Fruit fly (Drosophila melanogaster) whole organism, embryonic: Measurements from ENCODE around the gene CG13876.

ENCODE experiments used
- BtbVII ChIP-seq: fragments of 200-800 bp; sonication (Bioruptor generic); optimal IDR thresholded peaks from 3 replicates; lab custom pipeline; 2017; ENCODE audit warnings: missing biosample characterization, mild to moderate bottlenecking, missing genetic modification characterization
- Bteb2 ChIP-seq: fragments of 200-800 bp; sonication (Bioruptor generic); optimal IDR thresholded peaks from 2 replicates; lab custom pipeline; 2016; ENCODE audit warnings: missing biosample characterization, missing genetic modification characterization
- CG1024 ChIP-seq: fragments of 200-800 bp; sonication (Bioruptor generic); IDR thresholded peaks from 2 replicates; pipeline ENCODE4 v1.3.6; 2022; ENCODE audit warnings: missing biosample characterization, missing genetic modification characterization
- CG10366 ChIP-seq: fragments of 200-800 bp; sonication (Bioruptor generic); IDR thresholded peaks from 2 replicates; pipeline ENCODE4 v1.3.6; 2022; ENCODE audit warnings: missing biosample characterization, missing genetic modification characterization
- CG11093 ChIP-seq: fragments of 200-800 bp; sonication (Bioruptor generic); IDR thresholded peaks from 3 replicates; pipeline ENCODE4 v1.3.6; 2022; ENCODE audit warnings: missing biosample characterization, missing genetic modification characterization
- CG11696 ChIP-seq: fragments of 200-800 bp; sonication (Bioruptor generic); IDR thresholded peaks from 2 replicates; pipeline ENCODE4 v1.3.6; 2022; ENCODE audit warnings: missing biosample characterization, missing genetic modification characterization
- CG13775 ChIP-seq: fragments of 200-800 bp; sonication (Bioruptor generic); optimal IDR thresholded peaks from 3 replicates; lab custom pipeline; 2017; ENCODE audit warnings: missing biosample characterization, mild to moderate bottlenecking, missing genetic modification characterization
- CG14860 ChIP-seq: fragments of 200-800 bp; sonication (Bioruptor generic); IDR thresholded peaks from 3 replicates; pipeline ENCODE4 v1.3.6; 2022; ENCODE audit warnings: missing biosample characterization, missing genetic modification characterization; ENCODE audit not compliant: partially characterized antibody
- CG16813 ChIP-seq: fragments of 200-800 bp; sonication (Bioruptor generic); IDR thresholded peaks from 3 replicates; pipeline ENCODE4 v1.3.6; 2022; ENCODE audit warnings: missing biosample characterization, missing genetic modification characterization; ENCODE audit not compliant: partially characterized antibody
- CG17359 ChIP-seq: fragments of 200-800 bp; sonication (Bioruptor generic); optimal IDR thresholded peaks from 3 replicates; lab custom pipeline; 2018; ENCODE audit warnings: missing biosample characterization, mild to moderate bottlenecking, missing genetic modification characterization, moderate library complexity
- CG2120 ChIP-seq: fragments of 200-800 bp; sonication (Bioruptor generic); optimal IDR thresholded peaks from 3 replicates; lab custom pipeline; 2016; ENCODE audit warnings: missing biosample characterization, missing genetic modification characterization
- CG30403 ChIP-seq: fragments of 200-800 bp; sonication (Bioruptor generic); optimal IDR thresholded peaks from 3 replicates; lab custom pipeline; 2016; ENCODE audit warnings: missing biosample characterization, missing genetic modification characterization
- CG3065 ChIP-seq: fragments of 200-800 bp; sonication (Bioruptor generic); optimal IDR thresholded peaks from 2 replicates; lab custom pipeline; 2016; ENCODE audit warnings: missing biosample characterization, missing genetic modification characterization
- CG32532 ChIP-seq: fragments of 200-800 bp; sonication (Bioruptor generic); IDR thresholded peaks from 2 replicates; pipeline ENCODE4 v1.3.6; 2022; ENCODE audit warnings: missing biosample characterization, missing genetic modification characterization
- CG33213 ChIP-seq: fragments of 200-800 bp; sonication (Bioruptor generic); optimal IDR thresholded peaks from 3 replicates; lab custom pipeline; 2016; ENCODE audit warnings: missing biosample characterization, missing genetic modification characterization
- CG4707 ChIP-seq: fragments of 200-800 bp; sonication (Bioruptor generic); optimal IDR thresholded peaks from 2 replicates; lab custom pipeline; 2018; ENCODE audit warnings: missing biosample characterization, mild to moderate bottlenecking, missing genetic modification characterization, moderate library complexity
- CG6254 ChIP-seq: fragments of 200-800 bp; sonication (Bioruptor generic); optimal IDR thresholded peaks from 3 replicates; lab custom pipeline; 2017; ENCODE audit warnings: mild to moderate bottlenecking, missing biosample characterization, missing genetic modification reagents, missing genetic modification characterization
- CG8765 ChIP-seq: fragments of 200-800 bp; sonication (Bioruptor generic); IDR thresholded peaks from 2 replicates; pipeline ENCODE4 v1.3.6; 2022; ENCODE audit warnings: missing biosample characterization, missing genetic modification characterization
- CG8944 ChIP-seq: fragments of 200-800 bp; sonication (Bioruptor generic); optimal IDR thresholded peaks from 3 replicates; lab custom pipeline; 2016; ENCODE audit warnings: missing biosample characterization, missing genetic modification characterization
- CG9797 ChIP-seq: fragments of 200-800 bp; sonication (Bioruptor generic); optimal IDR thresholded peaks from 3 replicates; lab custom pipeline; 2018; ENCODE audit warnings: missing biosample characterization, mild to moderate bottlenecking, missing genetic modification characterization
- CG9817 ChIP-seq: fragments of 200-800 bp; sonication (Bioruptor generic); optimal IDR thresholded peaks from 2 replicates; lab custom pipeline; 2018; ENCODE audit warnings: missing biosample characterization, mild to moderate bottlenecking, missing genetic modification characterization, moderate library complexity
- H2.0 ChIP-seq: fragments of 200-800 bp; sonication (Bioruptor generic); IDR thresholded peaks from 2 replicates; pipeline ENCODE4 v1.3.6; 2022; ENCODE audit warnings: missing biosample characterization, missing genetic modification characterization
- Hr51 ChIP-seq, 2 experiments: fragments of 200-800 bp; sonication (Bioruptor generic); optimal IDR thresholded peaks; 2 replicates in 1 of 2; 3 replicates in 1 of 2; lab custom pipeline; 2016 to 2018; ENCODE audit warnings: missing biosample characterization in 2 of 2, missing genetic modification characterization in 2 of 2, mild to moderate bottlenecking in 1 of 2, moderate library complexity in 1 of 2
- Hr78 ChIP-seq, 2 experiments: fragments of 200-800 bp in 1 of 2; fragments of >200 bp in 1 of 2; sonication (Bioruptor generic) in 1 of 2; optimal IDR thresholded peaks; 2 replicates each; lab custom pipeline; 2017 to 2019; ENCODE audit warnings: missing biosample characterization in 2 of 2, missing genetic modification characterization in 2 of 2, mild to moderate bottlenecking in 1 of 2, moderate library complexity in 1 of 2
- Lim3 ChIP-seq: fragments of 200-800 bp; sonication (Bioruptor generic); IDR thresholded peaks from 2 replicates; pipeline ENCODE4 v1.3.6; 2022; ENCODE audit warnings: missing biosample characterization, missing genetic modification characterization
- NfI ChIP-seq: fragments of 200-800 bp; sonication (Bioruptor generic); optimal IDR thresholded peaks from 3 replicates; lab custom pipeline; 2018; ENCODE audit warnings: missing biosample characterization, mild to moderate bottlenecking, missing genetic modification characterization, moderate library complexity
- Oli ChIP-seq: fragments of 200-800 bp; sonication (Bioruptor generic); optimal IDR thresholded peaks from 2 replicates; lab custom pipeline; 2018; ENCODE audit warnings: missing biosample characterization, mild to moderate bottlenecking, missing genetic modification characterization, moderate library complexity
- Poxn ChIP-seq: fragments of 200-800 bp; sonication (Bioruptor generic); IDR thresholded peaks from 2 replicates; pipeline ENCODE4 v1.3.6; 2022; ENCODE audit warnings: missing biosample characterization, missing genetic modification characterization
- Sry-β ChIP-seq: fragments of 200-800 bp; sonication (Bioruptor generic); optimal IDR thresholded peaks from 2 replicates; lab custom pipeline; 2018; ENCODE audit warnings: missing biosample characterization, mild to moderate bottlenecking, missing genetic modification characterization, moderate library complexity
- Trl ChIP-seq, 3 experiments: fragments of >200 bp in 2 of 3; fragments of 200-800 bp in 1 of 3; sonication (Bioruptor generic) in 1 of 3; optimal IDR thresholded peaks; 2 replicates in 1 of 3; 3 replicates in 2 of 3; lab custom pipeline; 2016 to 2017; ENCODE audit warnings: missing biosample characterization in 1 of 3, missing genetic modification characterization in 1 of 3
- ara ChIP-seq: fragments of 200-800 bp; sonication (Bioruptor generic); IDR thresholded peaks from 2 replicates; pipeline ENCODE4 v1.3.6; 2022; ENCODE audit warnings: missing biosample characterization, missing genetic modification characterization
- chif ChIP-seq, 2 experiments: fragments of 200-800 bp; sonication (Bioruptor generic); optimal IDR thresholded peaks; 3 replicates each; lab custom pipeline; 2016; ENCODE audit warnings: missing biosample characterization in 2 of 2, missing genetic modification characterization in 2 of 2
- chinmo ChIP-seq: fragments of 200-800 bp; sonication (Bioruptor generic); IDR thresholded peaks from 4 replicates; pipeline ENCODE4 v1.3.6; 2022; ENCODE audit warnings: missing biosample characterization, missing genetic modification characterization; ENCODE audit not compliant: partially characterized antibody
- ci ChIP-seq: fragments of 200-800 bp; sonication (Bioruptor generic); IDR thresholded peaks from 3 replicates; pipeline ENCODE4 v1.3.6; 2022; ENCODE audit warnings: missing biosample characterization, missing genetic modification characterization
- croc ChIP-seq: fragments of 200-800 bp; sonication (Bioruptor generic); conservative IDR thresholded peaks from 3 replicates; pipeline ENCODE4 v1.3.6; 2022; ENCODE audit warnings: missing biosample characterization, missing genetic modification characterization
- dpn ChIP-seq, 2 experiments: fragments of 200-800 bp; sonication (Bioruptor generic); optimal IDR thresholded peaks; 3 replicates each; lab custom pipeline; 2016; ENCODE audit warnings: missing biosample characterization in 2 of 2, missing genetic modification characterization in 2 of 2
- fd96Cb ChIP-seq: fragments of 200-800 bp; sonication (Bioruptor generic); optimal IDR thresholded peaks from 2 replicates; lab custom pipeline; 2018; ENCODE audit warnings: missing biosample characterization, mild to moderate bottlenecking, missing genetic modification characterization, moderate library complexity
- gsb-n ChIP-seq: fragments of 200-800 bp; sonication (Bioruptor generic); optimal IDR thresholded peaks from 3 replicates; lab custom pipeline; 2018; ENCODE audit warnings: missing biosample characterization, mild to moderate bottlenecking, missing genetic modification characterization
- hkb ChIP-seq, 2 experiments: fragments of 200-800 bp in 1 of 2; fragments of >200 bp in 1 of 2; sonication (Bioruptor generic) in 1 of 2; IDR thresholded peaks in 1 of 2; optimal IDR thresholded peaks in 1 of 2; 2 replicates each; pipeline versions ENCODE4 v1.3.6 to Lab custom; 2017 to 2022; ENCODE audit warnings: missing biosample characterization in 1 of 2, missing genetic modification characterization in 1 of 2
- ind ChIP-seq: fragments of 200-800 bp; sonication (Bioruptor generic); optimal IDR thresholded peaks from 3 replicates; lab custom pipeline; 2016; ENCODE audit warnings: missing biosample characterization, missing genetic modification characterization
- jing ChIP-seq: fragments of 200-800 bp; sonication (Bioruptor generic); optimal IDR thresholded peaks from 2 replicates; lab custom pipeline; 2018; ENCODE audit warnings: missing biosample characterization, mild to moderate bottlenecking, missing genetic modification characterization
- nmo ChIP-seq: fragments of 200-800 bp; sonication (Bioruptor generic); optimal IDR thresholded peaks from 2 replicates; lab custom pipeline; 2018; ENCODE audit warnings: missing biosample characterization, mild to moderate bottlenecking, missing genetic modification characterization, moderate library complexity
- pros ChIP-seq: fragments of 200-800 bp; sonication (Bioruptor generic); optimal IDR thresholded peaks from 3 replicates; lab custom pipeline; 2019; ENCODE audit warnings: missing biosample characterization, mild to moderate bottlenecking, missing genetic modification characterization, moderate library complexity
- rib ChIP-seq: fragments of 200-800 bp; sonication (Bioruptor generic); IDR thresholded peaks from 2 replicates; pipeline ENCODE4 v1.3.6; 2022; ENCODE audit warnings: missing biosample characterization, missing genetic modification characterization
- sens-2 ChIP-seq: fragments of 200-800 bp; sonication (Bioruptor generic); IDR thresholded peaks from 2 replicates; pipeline ENCODE4 v1.3.6; 2022; ENCODE audit warnings: missing biosample characterization, missing genetic modification characterization
- slp2 ChIP-seq: fragments of 200-800 bp; sonication (Bioruptor generic); optimal IDR thresholded peaks from 2 replicates; lab custom pipeline; 2016; ENCODE audit warnings: missing biosample characterization, missing genetic modification characterization
- sna ChIP-seq: fragments of 200-800 bp; sonication (Bioruptor generic); IDR thresholded peaks from 2 replicates; pipeline ENCODE4 v1.3.6; 2022; ENCODE audit warnings: missing biosample characterization, missing genetic modification characterization; ENCODE audit not compliant: partially characterized antibody
- sob ChIP-seq: fragments of 200-800 bp; sonication (Bioruptor generic); IDR thresholded peaks from 2 replicates; pipeline ENCODE4 v1.3.6; 2022; ENCODE audit warnings: missing biosample characterization, missing genetic modification characterization

Gene CG13876

dm6 chr3L:165981-166788, 39.7 kb upstream of the CG13876 start (continued):
- TF ChIP-seq CG30403 (GFP tag; lab: Kevin White, UChicago) (peak; percentile 8), CG17359 (tag; lab: Kevin White, UChicago) (peak; percentile 3), Trl (optimal IDR thresholded peaks at IDR 0.05; lab: Kevin White, UChicago) (no peak), Trl (GFP tag; optimal IDR thresholded peaks at IDR 0.05; lab: Kevin White, UChicago) (peak; percentile 2), Oli (tag; lab: Kevin White, UChicago) (peak; percentile 5), gsb-n (tag; lab: Kevin White, UChicago) (no peak), Hr51 (GFP tag; optimal IDR thresholded peaks at IDR 0.05; lab: Kevin White, UChicago) (peak in 1 of 2 experiments; percentile 11), CG33213 (no peak), chinmo (GFP tag; lab: Robert Waterston, UW) (0 out of 4 replicates have a peak, but pooled peaks have one; percentile 19), hkb (optimal IDR thresholded peaks at IDR 0.05; lab: Kevin White, UChicago) (no peak), hkb (GFP tag; IDR thresholded peaks at IDR 0.05; lab: Robert Waterston, UW) (0 out of 2 replicates have a peak, but pooled peaks have one; percentile 44), slp2 (GFP tag; lab: Kevin White, UChicago) (peak; percentile 21), BtbVII (GFP tag; lab: Kevin White, UChicago) (no peak), CG9797 (GFP tag; lab: Kevin White, UChicago) (no peak), chif (GFP tag; optimal IDR thresholded peaks at IDR 0.05; lab: Kevin White, UChicago) (peak in 1 of 2 experiments; percentile 18), nmo (GFP tag; lab: Kevin White, UChicago) (peak; percentile 15), Lim3 (GFP tag; lab: Robert Waterston, UW) (no peak), ind (GFP tag; lab: Kevin White, UChicago) (no peak), CG8944 (no peak), pros (GFP tag; lab: Kevin White, UChicago) (peak; percentile 35), Bteb2 (GFP tag; lab: Kevin White, UChicago) (no peak), ci (no peak), Hr78 (GFP tag; optimal IDR thresholded peaks at IDR 0.05; lab: Kevin White, UChicago) (peak in 1 of 2 experiments; percentile 99), NfI (GFP tag; lab: Kevin White, UChicago) (peak; percentile 25), dpn (GFP tag; optimal IDR thresholded peaks at IDR 0.05; lab: Kevin White, UChicago) (peak in 1 of 2 experiments; percentile 17), CG32532 (no peak), CG16813 (GFP tag; lab: Robert Waterston, UW) (no peak), CG10366 (GFP tag; lab: Robert Waterston, UW) (0 out of 2 replicates have a peak, but pooled peaks have one; percentile 11), CG2120 (GFP tag; lab: Kevin White, UChicago) (no peak), CG9817 (no peak), CG6254 (GFP tag; lab: Kevin White, UChicago) (peak; percentile 2), rib (GFP tag; lab: Robert Waterston, UW) (no peak)

- TF ChIP-seq CG11696 (GFP tag; lab: Robert Waterston, UW) (0 out of 2 replicates have a peak, but pooled peaks have one; percentile 43), CG13775 (GFP tag; lab: Kevin White, UChicago) (no peak), CG8765 (no peak), jing (GFP tag; lab: Kevin White, UChicago) (no peak), fd96Cb (no peak), CG1024 (GFP tag; lab: Robert Waterston, UW) (no peak), Poxn (no peak), croc (GFP tag; lab: Robert Waterston, UW) (no peak), CG11093 (GFP tag; lab: Robert Waterston, UW) (no peak), sob (GFP tag; lab: Robert Waterston, UW) (no peak), CG4707 (GFP tag; lab: Kevin White, UChicago) (no peak), H2.0 (GFP tag; lab: Robert Waterston, UW) (no peak), CG14860 (GFP tag; lab: Robert Waterston, UW) (no peak), sna (GFP tag; lab: Robert Waterston, UW) (no peak), ara (GFP tag; lab: Robert Waterston, UW) (0 out of 2 replicates have a peak, but pooled peaks have one; percentile 2), CG3065 (no peak), sens-2 (no peak), Sry-β (no peak)
Measured at dm6 chr3L:166789-167132, 39.2 kb upstream of the CG13876 start.
